Fruit fly (Drosophila melanogaster): ENCODE data around the gene CG14151.

CG14151 gene

dm6 chr3L:10664511-10665062 lies 36.3 kb upstream of the CG14151 start, which contains the start of gene simj (continued):
- no peak for TF ChIP-seq Dip2 (GFP tag; IDR thresholded peaks at IDR 0.05)
- no peak for TF ChIP-seq CG4854 (GFP tag; optimal IDR thresholded peaks at IDR 0.05)
- TF ChIP-seq CG12659 (GFP tag; optimal IDR thresholded peaks at IDR 0.05), result peak; percentile 86
- no peak for TF ChIP-seq Gsc (GFP tag; IDR thresholded peaks at IDR 0.05)
- peak; percentile 70; the same call in 1 of the 2 replicates for TF ChIP-seq rib (GFP tag; IDR thresholded peaks at IDR 0.05)
- peak; percentile 10 for TF ChIP-seq pb (GFP tag; optimal IDR thresholded peaks at IDR 0.05)
- no peak for TF ChIP-seq fd102C (GFP tag; optimal IDR thresholded peaks at IDR 0.05)
- peak; percentile 27; the same call in 1 of the 4 replicates for TF ChIP-seq Gug (GFP tag; IDR thresholded peaks at IDR 0.05)
- peak; percentile 35 for TF ChIP-seq CG2202 (tag; optimal IDR thresholded peaks at IDR 0.05)
- peak; percentile 55 for TF ChIP-seq gro (GFP tag; optimal IDR thresholded peaks at IDR 0.05)
- peak; percentile 17; the same call in 1 of the 2 replicates for TF ChIP-seq CG14441 (GFP tag; IDR thresholded peaks at IDR 0.05)
- no peak for TF ChIP-seq CG11085 (GFP tag; IDR thresholded peaks at IDR 0.05)
- peak; percentile 39 for TF ChIP-seq CG8944 (GFP tag; optimal IDR thresholded peaks at IDR 0.05)
- TF ChIP-seq CG1529 (GFP tag; optimal IDR thresholded peaks at IDR 0.05), result no peak
- TF ChIP-seq zen2 (GFP tag; IDR thresholded peaks at IDR 0.05; ENCODE audit: partially characterized antibody), result peak; percentile 80; the same call in 1 of the 3 replicates
- peak; percentile 36 for TF ChIP-seq Side (GFP tag; optimal IDR thresholded peaks at IDR 0.05)
- peak; percentile 76 for TF ChIP-seq lab (GFP tag; optimal IDR thresholded peaks at IDR 0.05)
- peak; percentile 94 for TF ChIP-seq Bgb (GFP tag; IDR thresholded peaks at IDR 0.05; ENCODE audit: partially characterized antibody)
- peak; percentile 94 for TF ChIP-seq cg (GFP tag; optimal IDR thresholded peaks at IDR 0.05)
- TF ChIP-seq corto (GFP tag; optimal IDR thresholded peaks at IDR 0.05), result peak; percentile 2
- TF ChIP-seq CG7745 (tag; optimal IDR thresholded peaks at IDR 0.05), result peak; percentile 0
- TF ChIP-seq dimm (GFP tag; IDR thresholded peaks at IDR 0.05), result no peak
- TF ChIP-seq Camta (GFP tag; optimal IDR thresholded peaks at IDR 0.05), result no peak
- peak; percentile 38 for TF ChIP-seq CG5180 (GFP tag; optimal IDR thresholded peaks at IDR 0.05)
- no peak for TF ChIP-seq Hr78 (GFP tag; optimal IDR thresholded peaks at IDR 0.05)
- no peak for TF ChIP-seq pum (GFP tag; optimal IDR thresholded peaks at IDR 0.05)
- TF ChIP-seq tna (GFP tag; IDR thresholded peaks at IDR 0.05; ENCODE audit: partially characterized antibody), result peak; percentile 84
- TF ChIP-seq nau (GFP tag; optimal IDR thresholded peaks at IDR 0.05), result peak; percentile 58
- no peak for TF ChIP-seq CG10366 (GFP tag; IDR thresholded peaks at IDR 0.05)
- TF ChIP-seq gfzf (GFP tag; optimal IDR thresholded peaks at IDR 0.05), result peak; percentile 98
- 0 out of 3 replicates have a peak, but pooled peaks have one; percentile 9 for TF ChIP-seq dysf (GFP tag; IDR thresholded peaks at IDR 0.05)
- TF ChIP-seq CG12769 (tag; optimal IDR thresholded peaks at IDR 0.05), result peak; percentile 84
- no peak for TF ChIP-seq disco-r (GFP tag; optimal IDR thresholded peaks at IDR 0.05)
- peak; percentile 8 for TF ChIP-seq sima (GFP tag; optimal IDR thresholded peaks at IDR 0.05)
- peak; percentile 47 for TF ChIP-seq CG13424 (tag; optimal IDR thresholded peaks at IDR 0.05)
- peak; percentile 70 for TF ChIP-seq oc (tag; optimal IDR thresholded peaks at IDR 0.05)
- TF ChIP-seq CG11398 (GFP tag; optimal IDR thresholded peaks at IDR 0.05), result peak; percentile 52
- TF ChIP-seq Nf-YC (tag; optimal IDR thresholded peaks at IDR 0.05), result peak; percentile 61
- peak; percentile 34; the same call in 1 of the 2 replicates for TF ChIP-seq Drgx (GFP tag; IDR thresholded peaks at IDR 0.05)
- TF ChIP-seq CG11695 (GFP tag; IDR thresholded peaks at IDR 0.05), result no peak
- peak; percentile 31 for TF ChIP-seq bcd (GFP tag; optimal IDR thresholded peaks at IDR 0.05)
- TF ChIP-seq Lim3 (GFP tag; IDR thresholded peaks at IDR 0.05), result no peak
- peak; percentile 48 for TF ChIP-seq CG7786 (GFP tag; optimal IDR thresholded peaks at IDR 0.05)
- TF ChIP-seq CG10543 (GFP tag; optimal IDR thresholded peaks at IDR 0.05), result peak; percentile 86
- peak; percentile 51 for TF ChIP-seq CG3838 (GFP tag; optimal IDR thresholded peaks at IDR 0.05)
- TF ChIP-seq D19A (tag; optimal IDR thresholded peaks at IDR 0.05), result peak; percentile 48
- peak; percentile 87 for TF ChIP-seq Scr (GFP tag; IDR thresholded peaks at IDR 0.05; ENCODE audit: partially characterized antibody)
- TF ChIP-seq org-1 (GFP tag; optimal IDR thresholded peaks at IDR 0.05), result no peak
- TF ChIP-seq Deaf1 (tag; optimal IDR thresholded peaks at IDR 0.05), result peak; percentile 60
- TF ChIP-seq CG10321 (GFP tag; IDR thresholded peaks at IDR 0.05), result no peak
